Worm (Caenorhabditis elegans): ENCODE data around the gene ilc-17.1.

ilc-17.1 gene

ce11 chrX:12754043-12754442 lies 15.6 kb downstream of the ilc-17.1 start:
- TF ChIP-seq vab-15 (tag; optimal IDR thresholded peaks at IDR 0.05) (no peak), lin-13 (GFP tag; optimal IDR thresholded peaks at IDR 0.05) (no peak), efl-1 (optimal IDR thresholded peaks at IDR 0.05) (no peak), efl-1 (GFP tag; optimal IDR thresholded peaks at IDR 0.05 in 1 of 2) (peak in 1 of 2 experiments; percentile 60)

- TF ChIP-seq lin-14 (GFP tag; optimal IDR thresholded peaks at IDR 0.05): peak; percentile 11
- TF ChIP-seq nhr-11 (tag; optimal IDR thresholded peaks at IDR 0.05): no peak
- no peak for TF ChIP-seq lin-35 (GFP tag; optimal IDR thresholded peaks at IDR 0.05)
- no peak for TF ChIP-seq lir-3 (tag; optimal IDR thresholded peaks at IDR 0.05; ENCODE audit: poor library complexity)
- no peak for TF ChIP-seq aha-1 (tag; optimal IDR thresholded peaks at IDR 0.05)
- TF ChIP-seq unc-130 (tag; optimal IDR thresholded peaks at IDR 0.05): no peak
- peak; percentile 92 for TF ChIP-seq nhr-77 (tag; optimal IDR thresholded peaks at IDR 0.05)
- TF ChIP-seq tbx-2 (tag; optimal IDR thresholded peaks at IDR 0.05): peak; percentile 15
- TF ChIP-seq nhr-237 (tag; optimal IDR thresholded peaks at IDR 0.05): peak; percentile 50
Measured at ce11 chrX:12750805-12751204, 18.8 kb downstream of the ilc-17.1 start.

- TF ChIP-seq ama-1 (optimal IDR thresholded peaks at IDR 0.05) (no peak), elt-2 (tag; optimal IDR thresholded peaks at IDR 0.05) (no peak), lir-3 (tag; optimal IDR thresholded peaks at IDR 0.05; ENCODE audit: poor library complexity) (no peak), mef-2 (tag; optimal IDR thresholded peaks at IDR 0.05) (no peak), sptf-1 (tag; optimal IDR thresholded peaks at IDR 0.05) (no peak), grh-1 (GFP tag; IDR thresholded peaks at IDR 0.05) (no peak), nhr-77 (tag; optimal IDR thresholded peaks at IDR 0.05) (peak; percentile 51), vab-15 (tag; optimal IDR thresholded peaks at IDR 0.05) (no peak), lin-14 (GFP tag; optimal IDR thresholded peaks at IDR 0.05) (peak; percentile 20), pqm-1 (tag; optimal IDR thresholded peaks at IDR 0.05) (no peak), ets-5 (GFP tag; IDR thresholded peaks at IDR 0.05) (no peak)
Measured at ce11 chrX:12749530-12750240, 19.9 kb downstream of the ilc-17.1 start, which contains the start of gene pgp-14. TSS of gene pgp-14 (minus strand) at chrX:12749580.

- TF ChIP-seq irx-1 (tag; optimal IDR thresholded peaks at IDR 0.05): no peak
- TF ChIP-seq C04F5.9 (tag; optimal IDR thresholded peaks at IDR 0.05): no peak
- no peak for TF ChIP-seq zip-4 (GFP tag; optimal IDR thresholded peaks at IDR 0.05)
- no peak for TF ChIP-seq zag-1 (tag; optimal IDR thresholded peaks at IDR 0.05)
- no peak for TF ChIP-seq sptf-1 (tag; optimal IDR thresholded peaks at IDR 0.05)
- TF ChIP-seq C16A3.4 (tag; optimal IDR thresholded peaks at IDR 0.05): no peak
- no peak for TF ChIP-seq grh-1 (GFP tag; IDR thresholded peaks at IDR 0.05)
- TF ChIP-seq nhr-76 (tag; optimal IDR thresholded peaks at IDR 0.05): no peak
- TF ChIP-seq elt-2 (tag; optimal IDR thresholded peaks at IDR 0.05): no peak
- no peak for TF ChIP-seq tlp-1 (tag; optimal IDR thresholded peaks at IDR 0.05)
- no peak for TF ChIP-seq isw-1 (GFP tag; IDR thresholded peaks at IDR 0.05)
- no peak for TF ChIP-seq hlh-17 (GFP tag; optimal IDR thresholded peaks at IDR 0.05; ENCODE audit: borderline replicate concordance)
- no peak for TF ChIP-seq sup-37 (GFP tag; optimal IDR thresholded peaks at IDR 0.05)
- no peak for TF ChIP-seq egl-27 (tag; optimal IDR thresholded peaks at IDR 0.05)
- TF ChIP-seq lin-14 (GFP tag; optimal IDR thresholded peaks at IDR 0.05): no peak
- TF ChIP-seq unc-130 (tag; optimal IDR thresholded peaks at IDR 0.05): no peak
- TF ChIP-seq nhr-237 (tag; optimal IDR thresholded peaks at IDR 0.05): no peak
- no peak for TF ChIP-seq unc-30 (tag; optimal IDR thresholded peaks at IDR 0.05)
- TF ChIP-seq egl-13 (tag; optimal IDR thresholded peaks at IDR 0.05): no peak
- TF ChIP-seq elt-3 (tag; optimal IDR thresholded peaks at IDR 0.05): no peak
Measured at ce11 chrX:12738454-12738853, 31.1 kb downstream of the ilc-17.1 start, which contains the start of gene pgp-13. TSS of gene pgp-13 (plus strand) at chrX:12738754.

Data from whole organism, L1 larva.